Worm (Caenorhabditis elegans) whole organism, L4/young adult: ENCODE measurements around the gene ztf-18.

Source experiments
- W03F9.2 ChIP-seq: fragments of 150-350 bp; optimal IDR thresholded peaks from 2 replicates; lab custom pipeline; 2014; ENCODE audit warnings: missing biosample characterization, missing genetic modification characterization
- dao-5 ChIP-seq: sonication (generic microtip); optimal IDR thresholded peaks from 2 replicates; lab custom pipeline; 2016; ENCODE audit warnings: missing genotype, missing genetic modification characterization, moderate library complexity, missing compliant biosample characterization
- him-1 ChIP-seq: sonication (generic microtip); optimal IDR thresholded peaks from 2 replicates; lab custom pipeline; 2016; ENCODE audit warnings: missing genotype, missing genetic modification reagents, missing genetic modification characterization, missing compliant biosample characterization

DNA sequence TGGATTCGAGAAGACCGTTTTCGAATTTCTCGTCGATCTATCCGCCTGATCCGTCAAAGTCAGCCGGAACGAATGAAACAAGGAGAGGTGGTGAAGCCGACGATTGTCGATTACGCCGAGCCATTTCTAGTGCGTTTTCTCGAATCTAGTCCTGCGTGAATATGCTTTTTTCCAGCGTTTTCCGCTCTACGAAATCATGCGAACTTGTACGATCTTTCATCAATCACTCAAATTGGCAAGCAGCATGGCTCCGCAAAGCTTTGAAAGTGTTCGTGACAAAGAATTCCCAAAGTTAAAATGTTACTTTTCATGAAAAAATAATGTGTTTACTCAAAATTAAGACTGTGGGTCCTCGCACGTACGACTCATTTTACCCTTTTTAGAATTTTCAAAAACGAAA, 1.4 kb upstream of the ztf-18 start:
- TF ChIP-seq W03F9.2 (tag; lab: Kevin White, UChicago) (no peak), him-1 (tag; lab: Kevin White, UChicago) (no peak), dao-5 (tag; lab: Kevin White, UChicago) (no peak)
